Worm (Caenorhabditis elegans) whole organism, L3 larva: ENCODE measurements around the gene Y32B12B.2.

Experiments
- fkh-10 ChIP-seq: sonication (generic microtip); optimal IDR thresholded peaks from 2 replicates; lab custom pipeline; 2017; ENCODE audit warnings: missing biosample characterization, missing genetic modification reagents, missing genetic modification characterization
- hmg-11 ChIP-seq: sonication (generic microtip); optimal IDR thresholded peaks from 2 replicates; lab custom pipeline; 2016; ENCODE audit warnings: missing genetic modification characterization, missing compliant biosample characterization
- mdl-1 ChIP-seq: fragments of 150-350 bp; optimal IDR thresholded peaks from 2 replicates; lab custom pipeline; 2014; ENCODE audit warnings: missing biosample characterization, missing genetic modification characterization
- nfya-1 ChIP-seq: sonication (generic microtip); optimal IDR thresholded peaks from 2 replicates; lab custom pipeline; 2017; ENCODE audit warnings: missing genetic modification characterization, mild to moderate bottlenecking, missing compliant biosample characterization, antibody characterized with exemption, moderate library complexity; ENCODE audit not compliant: insufficient read depth
- nhr-237 ChIP-seq: fragments of 150-350 bp; optimal IDR thresholded peaks from 2 replicates; lab custom pipeline; 2014; ENCODE audit warnings: missing biosample characterization, missing genetic modification characterization
- nhr-28 ChIP-seq: fragments of 150-350 bp; optimal IDR thresholded peaks from 2 replicates; lab custom pipeline; 2014; ENCODE audit warnings: missing biosample characterization, missing genetic modification characterization
- nhr-77 ChIP-seq: fragments of 150-350 bp; optimal IDR thresholded peaks from 2 replicates; lab custom pipeline; 2014; ENCODE audit warnings: missing biosample characterization, missing genetic modification characterization
- pqm-1 ChIP-seq: fragments of 150-350 bp; optimal IDR thresholded peaks from 2 replicates; lab custom pipeline; 2017; ENCODE audit warnings: missing biosample characterization, missing genetic modification characterization, inconsistent platforms
- skn-1 ChIP-seq: fragments of 150-350 bp; optimal IDR thresholded peaks from 2 replicates; lab custom pipeline; 2014; ENCODE audit warnings: missing biosample characterization, missing genetic modification characterization
- tbx-2 ChIP-seq: sonication (generic microtip); optimal IDR thresholded peaks from 2 replicates; lab custom pipeline; 2016; ENCODE audit warnings: mild to moderate bottlenecking, missing genetic modification characterization, missing compliant biosample characterization
- unc-62 ChIP-seq: fragments of 150-350 bp; sonication (generic microtip); optimal IDR thresholded peaks from 4 replicates; lab custom pipeline; 2014; ENCODE audit warnings: missing biosample characterization, missing genetic modification reagents, missing genetic modification characterization
- zag-1 ChIP-seq: fragments of 150-350 bp; optimal IDR thresholded peaks from 2 replicates; lab custom pipeline; 2014; ENCODE audit warnings: missing biosample characterization, missing genetic modification characterization
- ztf-4 ChIP-seq: fragments of 150-350 bp; optimal IDR thresholded peaks from 2 replicates; lab custom pipeline; 2014; ENCODE audit warnings: missing biosample characterization, missing genetic modification characterization

DNA sequence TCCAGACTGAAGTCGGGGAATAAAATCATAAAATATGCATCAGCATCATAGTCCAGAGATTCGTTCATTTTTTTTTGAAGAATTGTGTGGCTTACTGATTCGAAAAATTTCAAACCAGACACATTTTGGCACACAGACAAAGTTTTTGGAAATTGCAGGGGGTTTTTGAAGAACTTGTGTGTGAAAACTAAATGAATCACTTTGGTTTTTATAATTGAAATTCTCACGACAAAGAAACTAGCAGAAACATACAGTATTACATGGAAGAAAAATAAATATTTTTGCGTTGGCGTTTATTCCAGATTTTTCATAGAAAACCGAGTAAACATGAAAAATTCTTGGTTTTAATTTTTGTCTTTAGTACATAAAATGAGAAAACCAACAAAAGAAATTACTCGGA is 16.0 kb upstream of the Y32B12B.2 start, which contains the start of gene srw-34:
- TF ChIP-seq tbx-2 (tag; lab: Kevin White, UChicago) (no peak), unc-62 (GFP tag; lab: Kevin White, UChicago) (no peak), skn-1 (tag; lab: Kevin White, UChicago) (no peak), nfya-1 (tag; lab: Kevin White, UChicago) (no peak), zag-1 (tag; lab: Kevin White, UChicago) (no peak), ztf-4 (tag; lab: Kevin White, UChicago) (no peak), nhr-77 (tag; lab: Kevin White, UChicago) (no peak), nhr-28 (tag; lab: Kevin White, UChicago) (no peak), hmg-11 (no peak), nhr-237 (no peak), fkh-10 (no peak), mdl-1 (tag; lab: Kevin White, UChicago) (no peak), pqm-1 (no peak)
